Worm (Caenorhabditis elegans) whole organism, L3 larva: Measurements from ENCODE around the gene Y58A7A.3.

Source experiments
- ZK546.5 ChIP-seq: sonication (generic microtip); optimal IDR thresholded peaks from 2 replicates; lab custom pipeline; 2017; ENCODE audit warnings: missing biosample characterization, missing genetic modification characterization
- aly-2 ChIP-seq: fragments of 150-350 bp; optimal IDR thresholded peaks from 2 replicates; lab custom pipeline; 2014; ENCODE audit warnings: missing biosample characterization, missing genetic modification characterization
- ama-1 ChIP-seq: fragments of 150-350 bp; optimal IDR thresholded peaks from 2 replicates; lab custom pipeline; 2018
- ceh-16 ChIP-seq: sonication (generic microtip); optimal IDR thresholded peaks from 2 replicates; lab custom pipeline; 2017; ENCODE audit warnings: missing biosample characterization, missing genetic modification characterization
- ceh-28 ChIP-seq: fragments of 150-350 bp; optimal IDR thresholded peaks from 2 replicates; lab custom pipeline; 2014; ENCODE audit warnings: missing biosample characterization, missing genetic modification reagents, missing genetic modification characterization
- ceh-82 ChIP-seq: fragments of 150-350 bp; optimal IDR thresholded peaks from 2 replicates; lab custom pipeline; 2014; ENCODE audit warnings: missing biosample characterization, missing genetic modification characterization
- ceh-9 ChIP-seq: sonication (generic microtip); optimal IDR thresholded peaks from 2 replicates; lab custom pipeline; 2018; ENCODE audit warnings: missing biosample characterization, missing genetic modification characterization
- daf-12 ChIP-seq: fragments of 150-350 bp; optimal IDR thresholded peaks from 2 replicates; lab custom pipeline; 2014; ENCODE audit warnings: missing biosample characterization, missing genetic modification reagents, missing genetic modification characterization
- egl-27 ChIP-seq: sonication (generic microtip); optimal IDR thresholded peaks from 4 replicates; lab custom pipeline; 2017; ENCODE audit warnings: missing biosample characterization, missing genetic modification reagents, missing genetic modification characterization
- elt-1 ChIP-seq: fragments of 150-350 bp; optimal IDR thresholded peaks from 2 replicates; lab custom pipeline; 2014; ENCODE audit warnings: missing biosample characterization, missing genetic modification characterization
- elt-2 ChIP-seq: sonication (generic microtip); optimal IDR thresholded peaks from 2 replicates; lab custom pipeline; 2016; ENCODE audit warnings: missing genetic modification reagents, mild to moderate bottlenecking, missing genetic modification characterization, missing compliant biosample characterization
- fkh-2 ChIP-seq: fragments of 150-350 bp; optimal IDR thresholded peaks from 2 replicates; lab custom pipeline; 2014; ENCODE audit warnings: missing biosample characterization, missing genetic modification reagents, missing genetic modification characterization
- fos-1 ChIP-seq: fragments of 150-350 bp; optimal IDR thresholded peaks from 2 replicates; lab custom pipeline; 2014; ENCODE audit warnings: missing biosample characterization, missing genetic modification characterization
- lin-15B ChIP-seq: fragments of 150-350 bp; optimal IDR thresholded peaks from 2 replicates; lab custom pipeline; 2014; ENCODE audit warnings: missing biosample characterization, missing genetic modification characterization
- lin-39 ChIP-seq: fragments of 150-350 bp; optimal IDR thresholded peaks from 2 replicates; lab custom pipeline; 2018; ENCODE audit warnings: missing biosample characterization, missing genetic modification reagents, missing genetic modification characterization
- mdl-1 ChIP-seq: fragments of 150-350 bp; optimal IDR thresholded peaks from 2 replicates; lab custom pipeline; 2014; ENCODE audit warnings: missing biosample characterization, missing genetic modification characterization
- mml-1 ChIP-seq: fragments of 150-350 bp; sonication (generic microtip); optimal IDR thresholded peaks from 3 replicates; lab custom pipeline; 2014; ENCODE audit warnings: missing biosample characterization, missing genetic modification characterization
- nfya-1 ChIP-seq: sonication (generic microtip); optimal IDR thresholded peaks from 2 replicates; lab custom pipeline; 2017; ENCODE audit warnings: missing genetic modification characterization, mild to moderate bottlenecking, missing compliant biosample characterization, antibody characterized with exemption, moderate library complexity; ENCODE audit not compliant: insufficient read depth
- nhr-12 ChIP-seq: fragments of 150-350 bp; optimal IDR thresholded peaks from 2 replicates; lab custom pipeline; 2014; ENCODE audit warnings: missing biosample characterization, missing genetic modification characterization
- nhr-23 ChIP-seq: fragments of 150-350 bp; optimal IDR thresholded peaks from 2 replicates; lab custom pipeline; 2014; ENCODE audit warnings: missing biosample characterization, missing genetic modification reagents, missing genetic modification characterization
- nhr-237 ChIP-seq: fragments of 150-350 bp; optimal IDR thresholded peaks from 2 replicates; lab custom pipeline; 2014; ENCODE audit warnings: missing biosample characterization, missing genetic modification characterization
- nhr-25 ChIP-seq: sonication (generic microtip); optimal IDR thresholded peaks from 2 replicates; lab custom pipeline; 2017; ENCODE audit warnings: missing biosample characterization, missing genetic modification characterization
- nhr-43 ChIP-seq: sonication (generic microtip); optimal IDR thresholded peaks from 2 replicates; lab custom pipeline; 2016; ENCODE audit warnings: mild to moderate bottlenecking, missing genetic modification characterization, missing compliant biosample characterization; ENCODE audit not compliant: poor library complexity, severe bottlenecking
- pha-4 ChIP-seq: fragments of 150-350 bp; optimal IDR thresholded peaks from 2 replicates; lab custom pipeline; 2014; ENCODE audit warnings: missing biosample characterization, missing genetic modification reagents, missing genetic modification characterization
- pqm-1 ChIP-seq: fragments of 150-350 bp; optimal IDR thresholded peaks from 2 replicates; lab custom pipeline; 2017; ENCODE audit warnings: missing biosample characterization, missing genetic modification characterization, inconsistent platforms
- sea-2 ChIP-seq: fragments of 150-350 bp; sonication (generic microtip); optimal IDR thresholded peaks from 4 replicates; lab custom pipeline; 2014; ENCODE audit warnings: missing biosample characterization, missing genetic modification reagents, missing genetic modification characterization
- skn-1 ChIP-seq: fragments of 150-350 bp; optimal IDR thresholded peaks from 2 replicates; lab custom pipeline; 2014; ENCODE audit warnings: missing biosample characterization, missing genetic modification characterization
- snpc-4 ChIP-seq: fragments of 150-350 bp; optimal IDR thresholded peaks from 2 replicates; lab custom pipeline; 2014; ENCODE audit warnings: missing biosample characterization, missing genetic modification characterization
- tbx-2 ChIP-seq: sonication (generic microtip); optimal IDR thresholded peaks from 2 replicates; lab custom pipeline; 2016; ENCODE audit warnings: mild to moderate bottlenecking, missing genetic modification characterization, missing compliant biosample characterization
- unc-39 ChIP-seq: sonication (generic microtip); optimal IDR thresholded peaks from 4 replicates; lab custom pipeline; 2017; ENCODE audit warnings: missing biosample characterization, missing genetic modification characterization
- ztf-4 ChIP-seq: fragments of 150-350 bp; optimal IDR thresholded peaks from 2 replicates; lab custom pipeline; 2014; ENCODE audit warnings: missing biosample characterization, missing genetic modification characterization

Y58A7A.3 gene

ce11 chrV:5039559-5039958 is 41.1 kb downstream of the Y58A7A.3 start, which contains the start of gene K11D12.11:
Gene K11D12.11 (minus strand): TSS chrV:5039600.
- no peak for TF ChIP-seq fos-1
- no peak for TF ChIP-seq nhr-43 (tag; lab: Kevin White, UChicago)
- no peak for TF ChIP-seq unc-39 (tag; lab: Kevin White, UChicago)
- TF ChIP-seq elt-1 (tag; lab: Kevin White, UChicago): no peak

- TF ChIP-seq nhr-25 (tag; lab: Kevin White, UChicago) (peak; percentile 60), fos-1 (no peak)
Observed at ce11 chrV:5038449-5038848, 42.3 kb downstream of the Y58A7A.3 start.

ce11 chrV:5036364-5036763 is 44.3 kb downstream of the Y58A7A.3 start, which contains the start of gene K11D12.7:
Gene K11D12.7 (minus strand): TSS chrV:5036464.
- TF ChIP-seq nhr-25 (tag; lab: Kevin White, UChicago) (no peak), ZK546.5 (tag; lab: Kevin White, UChicago) (no peak), elt-1 (tag; lab: Kevin White, UChicago) (no peak), ama-1 (no peak), ceh-82 (tag; lab: Kevin White, UChicago) (no peak), nfya-1 (tag; lab: Kevin White, UChicago) (no peak), mml-1 (tag; lab: Kevin White, UChicago) (no peak), ceh-9 (tag; lab: Kevin White, UChicago) (no peak), egl-27 (tag; lab: Kevin White, UChicago) (no peak)

ce11 chrV:5035058-5035457 is 45.6 kb downstream of the Y58A7A.3 start, which contains the start of gene K11D12.6:
Gene K11D12.6 (minus strand): TSS chrV:5035158.
- TF ChIP-seq fkh-2 (no peak), ceh-28 (tag; lab: Kevin White, UChicago) (no peak), sea-2 (GFP tag; lab: Kevin White, UChicago) (no peak), daf-12 (tag; lab: Kevin White, UChicago) (no peak), tbx-2 (tag; lab: Kevin White, UChicago) (no peak), snpc-4 (tag; lab: Kevin White, UChicago) (no peak), egl-27 (tag; lab: Kevin White, UChicago) (no peak), lin-39 (no peak), ztf-4 (tag; lab: Kevin White, UChicago) (no peak), lin-15B (tag; lab: Kevin White, UChicago) (no peak), ceh-82 (tag; lab: Kevin White, UChicago) (no peak), skn-1 (tag; lab: Kevin White, UChicago) (no peak), elt-1 (tag; lab: Kevin White, UChicago) (no peak), unc-39 (tag; lab: Kevin White, UChicago) (no peak), pqm-1 (tag; lab: Kevin White, UChicago) (no peak), ceh-9 (tag; lab: Kevin White, UChicago) (no peak)

ce11 chrV:5033099-5033498 is 47.6 kb downstream of the Y58A7A.3 start, which contains the start of gene K11D12.13:
Gene K11D12.13 (plus strand): TSS chrV:5033399.
- TF ChIP-seq fos-1 (no peak), unc-39 (tag; lab: Kevin White, UChicago) (no peak), aly-2 (tag; lab: Kevin White, UChicago) (no peak), elt-1 (tag; lab: Kevin White, UChicago) (no peak), nhr-23 (tag; lab: Kevin White, UChicago) (no peak), ceh-16 (no peak), pha-4 (tag; lab: Kevin White, UChicago) (no peak), daf-12 (tag; lab: Kevin White, UChicago) (no peak)

ce11 chrV:5032176-5032575 is 48.5 kb downstream of the Y58A7A.3 start:
- TF ChIP-seq nhr-237 (no peak), lin-39 (peak; percentile 0), nhr-23 (tag; lab: Kevin White, UChicago) (peak; percentile 42), aly-2 (tag; lab: Kevin White, UChicago) (no peak), ceh-28 (tag; lab: Kevin White, UChicago) (no peak), mml-1 (tag; lab: Kevin White, UChicago) (peak; percentile 58), elt-2 (tag; lab: Kevin White, UChicago) (peak; percentile 48), pqm-1 (tag; lab: Kevin White, UChicago) (peak; percentile 41), mdl-1 (peak; percentile 68), nhr-12 (tag; lab: Kevin White, UChicago) (no peak), egl-27 (tag; lab: Kevin White, UChicago) (no peak), pha-4 (tag; lab: Kevin White, UChicago) (peak; percentile 11)
